Fruit fly (Drosophila melanogaster) whole organism, pupa: Measurements from ENCODE around the gene Spn38F.

Source experiments
- CG13204 ChIP-seq: fragments of 200-800 bp; sonication (Bioruptor generic); optimal IDR thresholded peaks from 2 replicates; lab custom pipeline; 2018; ENCODE audit warnings: missing biosample characterization, mild to moderate bottlenecking, missing genetic modification characterization, moderate library complexity
- CG14655 ChIP-seq: fragments of 200-800 bp; sonication (Bioruptor generic); optimal IDR thresholded peaks from 3 replicates; lab custom pipeline; 2017; ENCODE audit warnings: mild to moderate bottlenecking, missing biosample characterization, missing genetic modification reagents, missing genetic modification characterization
- CG15710 ChIP-seq: fragments of 200-800 bp; sonication (Bioruptor generic); optimal IDR thresholded peaks from 2 replicates; lab custom pipeline; 2018; ENCODE audit warnings: missing biosample characterization, mild to moderate bottlenecking, missing genetic modification characterization, moderate library complexity
- CG17806 ChIP-seq: fragments of 200-800 bp; sonication (Bioruptor generic); optimal IDR thresholded peaks from 2 replicates; lab custom pipeline; 2018; ENCODE audit warnings: missing biosample characterization, mild to moderate bottlenecking, missing genetic modification characterization, moderate library complexity
- CG34367 ChIP-seq: fragments of 200-800 bp; sonication (Bioruptor generic); optimal IDR thresholded peaks from 2 replicates; lab custom pipeline; 2018; ENCODE audit warnings: missing biosample characterization, mild to moderate bottlenecking, missing genetic modification characterization
- CG4496 ChIP-seq: fragments of 200-800 bp; sonication (Bioruptor generic); IDR thresholded peaks from 3 replicates; pipeline ENCODE4 v1.3.6; 2022; ENCODE audit warnings: missing biosample characterization, missing genetic modification characterization
- CG8159 ChIP-seq: fragments of 200-800 bp; sonication (Bioruptor generic); optimal IDR thresholded peaks from 3 replicates; lab custom pipeline; 2018; ENCODE audit warnings: missing biosample characterization, mild to moderate bottlenecking, missing genetic modification characterization, moderate library complexity
- CG9948 ChIP-seq: fragments of 200-800 bp; sonication (Bioruptor generic); optimal IDR thresholded peaks from 2 replicates; lab custom pipeline; 2018; ENCODE audit warnings: missing biosample characterization, mild to moderate bottlenecking, missing genetic modification characterization, moderate library complexity
- Ets98B ChIP-seq: fragments of 200-800 bp; sonication (Bioruptor generic); IDR thresholded peaks from 2 replicates; pipeline ENCODE4 v1.3.6; 2022; ENCODE audit warnings: missing biosample characterization, missing genetic modification characterization
- Pif1A ChIP-seq: fragments of 200-800 bp; sonication (Bioruptor generic); optimal IDR thresholded peaks from 3 replicates; lab custom pipeline; 2016; ENCODE audit warnings: missing biosample characterization, missing genetic modification characterization
- rn ChIP-seq: fragments of 200-800 bp; sonication (Bioruptor generic); IDR thresholded peaks from 2 replicates; pipeline ENCODE4 v1.3.6; 2022; ENCODE audit warnings: missing biosample characterization, missing genetic modification characterization

DNA sequence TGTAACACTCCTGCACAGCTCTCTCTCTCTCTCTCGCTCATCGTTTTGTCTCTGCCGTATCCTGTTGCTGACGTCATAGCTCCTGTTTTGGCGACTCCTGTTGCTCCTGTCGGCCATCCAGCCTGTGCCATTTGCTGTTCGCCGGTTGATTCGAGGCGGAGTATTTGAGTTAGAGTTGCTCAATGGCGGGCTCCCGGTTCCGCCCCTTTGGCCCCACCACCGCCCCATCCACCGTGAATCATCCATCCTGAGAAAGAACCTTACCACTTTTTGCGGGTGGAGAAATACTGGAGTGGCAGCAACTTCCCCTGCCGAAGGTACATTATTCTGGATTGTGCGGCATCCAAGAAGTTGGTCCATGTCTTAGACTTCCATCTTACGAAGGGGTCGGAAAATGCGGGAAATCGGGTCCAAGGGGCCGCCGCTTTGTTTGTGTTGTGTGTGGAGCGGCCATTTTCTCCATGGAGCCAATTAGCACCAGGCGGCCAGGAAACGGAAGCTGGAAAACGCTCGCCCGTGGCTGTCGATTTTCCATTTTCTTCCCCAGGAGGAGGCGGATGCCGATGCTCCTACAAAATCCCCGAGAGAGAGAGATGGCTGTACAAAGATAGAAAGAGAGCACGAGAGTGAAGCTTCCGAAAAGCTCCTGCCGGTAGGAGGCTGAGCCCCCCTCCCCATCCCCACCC, 29.1 kb downstream of the Spn38F start:
- TF ChIP-seq rn (GFP tag; lab: Robert Waterston, UW): no peak
- no peak for TF ChIP-seq CG8159
- no peak for TF ChIP-seq CG34367 (tag; lab: Kevin White, UChicago)
- TF ChIP-seq CG13204 (GFP tag; lab: Kevin White, UChicago): no peak
- no peak for TF ChIP-seq CG9948 (tag; lab: Kevin White, UChicago)
- TF ChIP-seq CG17806: no peak
- TF ChIP-seq CG4496 (GFP tag; lab: Robert Waterston, UW): no peak
- TF ChIP-seq Pif1A (GFP tag; lab: Kevin White, UChicago): no peak
- no peak for TF ChIP-seq CG15710 (tag; lab: Kevin White, UChicago)
- TF ChIP-seq Ets98B: no peak
- no peak for TF ChIP-seq CG14655 (GFP tag; lab: Kevin White, UChicago)
